Fruit fly (Drosophila melanogaster): ENCODE data around the gene CG1146.

DNA sequence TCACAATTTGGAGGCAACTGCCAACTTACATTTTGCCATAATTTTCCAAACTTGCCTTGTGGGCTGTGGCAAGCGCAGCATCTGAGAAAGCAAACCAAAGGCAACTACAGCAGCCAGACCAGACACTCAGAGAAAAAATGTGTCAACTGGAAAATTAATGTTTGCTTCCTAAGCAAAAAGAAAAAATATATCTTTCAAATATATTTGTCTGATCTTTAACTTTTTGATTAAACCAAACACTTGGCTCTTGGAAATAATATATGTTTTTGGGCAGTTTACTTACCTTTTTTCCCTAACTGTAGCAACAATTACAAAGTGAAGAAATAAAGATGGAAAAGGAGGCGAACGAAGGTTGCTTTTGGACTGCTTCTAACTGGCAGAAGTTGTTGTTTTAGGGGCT, 1.4 kb upstream of the CG1146 start:
- TF ChIP-seq so (GFP tag; IDR thresholded peaks at IDR 0.05) (no peak), Dek (tag; optimal IDR thresholded peaks at IDR 0.05) (no peak), mirr (GFP tag; optimal IDR thresholded peaks at IDR 0.05) (no peak), ham (GFP tag; IDR thresholded peaks at IDR 0.05) (no peak)
